Fruit fly (Drosophila melanogaster): ENCODE measurements around the gene CG17169.

DNA sequence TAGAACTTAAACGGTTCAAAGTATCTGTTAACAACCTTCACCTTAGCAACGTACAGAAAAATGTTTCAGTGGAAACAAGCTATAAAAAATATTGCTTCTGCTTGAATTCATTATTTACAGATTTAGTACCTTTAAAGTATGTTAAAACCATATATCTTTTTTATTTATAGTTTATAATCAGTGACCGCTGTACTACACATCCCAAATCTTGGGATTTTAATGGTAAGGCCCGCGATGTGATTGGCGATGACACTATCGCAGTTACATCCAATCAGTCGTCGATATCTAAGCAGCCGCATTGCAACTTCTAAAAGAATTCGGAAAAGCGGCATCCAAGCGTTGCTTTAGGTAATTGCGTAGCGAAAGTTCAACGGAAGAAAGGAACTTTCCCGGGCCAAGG is 12.8 kb downstream of the CG17169 start:
- TF ChIP-seq EcR (GFP tag; optimal IDR thresholded peaks at IDR 0.05) (no peak), CG8478 (optimal IDR thresholded peaks at IDR 0.05) (no peak)

Data from whole organism.